Worm (Caenorhabditis elegans) whole organism, L1 larva: ENCODE results near the gene vha-7.
A peak's percentile ranks its signal among the peaks of the same experiment; 100 is the strongest.

Source experiments
- C16A3.4 ChIP-seq: fragments of 150-350 bp; optimal IDR thresholded peaks from 2 replicates; lab custom pipeline; 2014; ENCODE audit warnings: missing biosample characterization, missing genetic modification characterization
- F16B12.6 ChIP-seq: fragments of 150-350 bp; optimal IDR thresholded peaks from 2 replicates; lab custom pipeline; 2014; ENCODE audit warnings: missing biosample characterization, missing genetic modification characterization
- Y116A8C.19 ChIP-seq: sonication (generic microtip); optimal IDR thresholded peaks from 2 replicates; lab custom pipeline; 2016; ENCODE audit warnings: missing compliant biosample characterization, missing genetic modification characterization, borderline replicate concordance
- alr-1 ChIP-seq: fragments of 200-800 bp; sonication (Bioruptor generic); optimal IDR thresholded peaks from 2 replicates; lab custom pipeline; 2018; ENCODE audit warnings: borderline replicate concordance, mild to moderate bottlenecking, missing genetic modification characterization, missing compliant biosample characterization
- blmp-1 ChIP-seq: fragments of 150-350 bp; optimal IDR thresholded peaks from 2 replicates; lab custom pipeline; 2014; ENCODE audit warnings: missing biosample characterization, missing genetic modification characterization
- ceh-63 ChIP-seq: fragments of 200-800 bp; sonication (Bioruptor generic); optimal IDR thresholded peaks from 2 replicates; lab custom pipeline; 2018; ENCODE audit warnings: mild to moderate bottlenecking, missing genetic modification characterization, missing compliant biosample characterization
- ceh-88 ChIP-seq: fragments of 200-800 bp; sonication (Bioruptor generic); IDR thresholded peaks from 2 replicates; pipeline ENCODE4 v1.3.6; 2022; ENCODE audit warnings: missing genetic modification characterization, missing compliant biosample characterization
- ceh-90 ChIP-seq: sonication (generic microtip); optimal IDR thresholded peaks from 2 replicates; lab custom pipeline; 2016; ENCODE audit warnings: missing genetic modification characterization, missing compliant biosample characterization
- dpl-1 ChIP-seq, 3 experiments: fragments of 150-350 bp in 2 of 3; sonication (generic microtip) in 1 of 3; optimal IDR thresholded peaks; 2 replicates each; lab custom pipeline; 2014 to 2017; ENCODE audit warnings: missing biosample characterization in 3 of 3, missing genetic modification characterization in 3 of 3, missing genetic modification reagents in 3 of 3
- dsc-1 ChIP-seq: sonication (generic microtip); optimal IDR thresholded peaks from 2 replicates; lab custom pipeline; 2016; ENCODE audit warnings: mild to moderate bottlenecking, missing genetic modification characterization, missing compliant biosample characterization
- efl-1 ChIP-seq, 4 experiments: fragments of 150-350 bp; optimal IDR thresholded peaks in 3 of 4; peaks in 1 of 4; 1 replicate in 1 of 4; 2 replicates in 3 of 4; lab custom pipeline; 2014; ENCODE audit warnings: missing biosample characterization in 2 of 4, missing genetic modification characterization in 2 of 4, missing genetic modification reagents in 2 of 4
- egl-27 ChIP-seq, 2 experiments: fragments of 150-350 bp in 1 of 2; sonication (generic microtip); optimal IDR thresholded peaks; 3 replicates each; lab custom pipeline; 2017 to 2018; ENCODE audit warnings: missing biosample characterization in 2 of 2, missing genetic modification characterization in 2 of 2, missing genetic modification reagents in 2 of 2
- elt-2 ChIP-seq: sonication (generic microtip); optimal IDR thresholded peaks from 2 replicates; lab custom pipeline; 2016; ENCODE audit warnings: missing genetic modification characterization, mild to moderate bottlenecking, inconsistent platforms, missing compliant biosample characterization, missing genetic modification reagents
- elt-3 ChIP-seq, 6 experiments: fragments of 150-350 bp in 1 of 6; sonication (generic microtip); optimal IDR thresholded peaks; 2 replicates each; lab custom pipeline; 2017 to 2018; ENCODE audit warnings: missing biosample characterization in 6 of 6, missing genetic modification characterization in 6 of 6, inconsistent platforms in 1 of 6
- ets-5 ChIP-seq: fragments of 200-800 bp; sonication (Bioruptor generic); IDR thresholded peaks from 2 replicates; pipeline ENCODE4 v1.3.6; 2022; ENCODE audit warnings: missing genetic modification characterization, missing compliant biosample characterization
- fkh-10 ChIP-seq: sonication (generic microtip); optimal IDR thresholded peaks from 2 replicates; lab custom pipeline; 2017; ENCODE audit warnings: missing biosample characterization, missing genetic modification reagents, missing genetic modification characterization
- fkh-8 ChIP-seq: sonication (generic microtip); optimal IDR thresholded peaks from 2 replicates; lab custom pipeline; 2016; ENCODE audit warnings: mild to moderate bottlenecking, missing genetic modification characterization, missing compliant biosample characterization
- grh-1 ChIP-seq: fragments of 200-800 bp; sonication (Bioruptor generic); IDR thresholded peaks from 2 replicates; pipeline ENCODE4 v1.3.6; 2022; ENCODE audit warnings: missing genetic modification reagents, missing genetic modification characterization, missing compliant biosample characterization
- lin-14 ChIP-seq: fragments of 200-800 bp; sonication (Bioruptor generic); optimal IDR thresholded peaks from 2 replicates; lab custom pipeline; 2018; ENCODE audit warnings: mild to moderate bottlenecking, missing genetic modification characterization, moderate library complexity, missing compliant biosample characterization
- lin-15B ChIP-seq: fragments of 150-350 bp; sonication (generic microtip); optimal IDR thresholded peaks from 3 replicates; lab custom pipeline; 2014; ENCODE audit warnings: missing biosample characterization, missing genetic modification characterization
- lin-35 ChIP-seq, 2 experiments: fragments of 150-350 bp; optimal IDR thresholded peaks; 2 replicates each; lab custom pipeline; 2014; ENCODE audit warnings: missing biosample characterization in 2 of 2, missing genetic modification characterization in 2 of 2, missing genetic modification reagents in 2 of 2
- mef-2 ChIP-seq: fragments of 150-350 bp; optimal IDR thresholded peaks from 2 replicates; lab custom pipeline; 2014; ENCODE audit warnings: missing biosample characterization, missing genetic modification characterization
- nhr-20 ChIP-seq: sonication (generic microtip); optimal IDR thresholded peaks from 2 replicates; lab custom pipeline; 2016; ENCODE audit warnings: mild to moderate bottlenecking, missing genetic modification characterization, missing compliant biosample characterization
- nhr-47 ChIP-seq: sonication (generic microtip); optimal IDR thresholded peaks from 2 replicates; lab custom pipeline; 2016; ENCODE audit warnings: mild to moderate bottlenecking, missing genetic modification characterization, moderate library complexity, missing compliant biosample characterization
- nhr-71 ChIP-seq: sonication (generic microtip); optimal IDR thresholded peaks from 2 replicates; lab custom pipeline; 2016; ENCODE audit warnings: mild to moderate bottlenecking, missing genetic modification characterization, moderate library complexity, missing compliant biosample characterization
- nhr-76 ChIP-seq: sonication (generic microtip); optimal IDR thresholded peaks from 2 replicates; lab custom pipeline; 2017; ENCODE audit warnings: missing biosample characterization, missing genetic modification characterization
- nhr-77 ChIP-seq: fragments of 150-350 bp; optimal IDR thresholded peaks from 2 replicates; lab custom pipeline; 2014; ENCODE audit warnings: missing biosample characterization, missing genetic modification characterization
- nhr-84 ChIP-seq: sonication (generic microtip); optimal IDR thresholded peaks from 2 replicates; lab custom pipeline; 2017; ENCODE audit warnings: missing biosample characterization, missing genetic modification characterization
- nhr-85 ChIP-seq: sonication (generic microtip); peaks from one replicate; lab custom pipeline; 2016; ENCODE audit warnings: missing genetic modification characterization, inconsistent platforms, missing compliant biosample characterization
- nhr-90 ChIP-seq: sonication (generic microtip); optimal IDR thresholded peaks from 2 replicates; lab custom pipeline; 2016; ENCODE audit warnings: mild to moderate bottlenecking, missing genetic modification characterization, missing compliant biosample characterization; ENCODE audit not compliant: poor library complexity
- pax-3 ChIP-seq: fragments of 200-800 bp; sonication (Bioruptor generic); optimal IDR thresholded peaks from 2 replicates; lab custom pipeline; 2018; ENCODE audit warnings: mild to moderate bottlenecking, missing genetic modification characterization, moderate library complexity, missing compliant biosample characterization
- pqm-1 ChIP-seq: sonication (generic microtip); optimal IDR thresholded peaks from 3 replicates; lab custom pipeline; 2017; ENCODE audit warnings: missing biosample characterization, missing genetic modification characterization
- skn-1 ChIP-seq: fragments of 150-350 bp; optimal IDR thresholded peaks from 2 replicates; lab custom pipeline; 2014; ENCODE audit warnings: missing biosample characterization, missing genetic modification characterization
- snpc-4 ChIP-seq: fragments of 150-350 bp; optimal IDR thresholded peaks from 2 replicates; lab custom pipeline; 2014; ENCODE audit warnings: missing biosample characterization, missing genetic modification characterization
- snu-23 ChIP-seq: sonication (generic microtip); optimal IDR thresholded peaks from 2 replicates; lab custom pipeline; 2016; ENCODE audit warnings: missing genetic modification characterization, missing compliant biosample characterization
- swsn-7 ChIP-seq: sonication (generic microtip); optimal IDR thresholded peaks from 2 replicates; lab custom pipeline; 2016; ENCODE audit warnings: missing genetic modification characterization, missing compliant biosample characterization
- unc-30 ChIP-seq: sonication (generic microtip); optimal IDR thresholded peaks from 2 replicates; lab custom pipeline; 2017; ENCODE audit warnings: missing biosample characterization, missing genetic modification characterization
- unc-62 ChIP-seq: fragments of 150-350 bp; optimal IDR thresholded peaks from 2 replicates; lab custom pipeline; 2014; ENCODE audit warnings: missing biosample characterization, missing genetic modification reagents, missing genetic modification characterization
- unc-98 ChIP-seq: fragments of 200-800 bp; sonication (Bioruptor generic); IDR thresholded peaks from 2 replicates; pipeline ENCODE4 v1.3.6; 2022; ENCODE audit warnings: missing genetic modification characterization, missing compliant biosample characterization
- zag-1 ChIP-seq: fragments of 150-350 bp; optimal IDR thresholded peaks from 2 replicates; lab custom pipeline; 2014; ENCODE audit warnings: missing biosample characterization, missing genetic modification characterization
- zip-4 ChIP-seq: fragments of 200-800 bp; sonication (Bioruptor generic); optimal IDR thresholded peaks from 2 replicates; lab custom pipeline; 2018; ENCODE audit warnings: mild to moderate bottlenecking, missing genetic modification characterization, moderate library complexity, missing compliant biosample characterization
- ztf-11 ChIP-seq, 2 experiments: sonication (generic microtip); optimal IDR thresholded peaks; 2 replicates each; lab custom pipeline; 2016 to 2017; ENCODE audit warnings: missing genetic modification characterization in 2 of 2, missing biosample characterization in 1 of 2, missing compliant biosample characterization in 1 of 2

Gene vha-7

DNA sequence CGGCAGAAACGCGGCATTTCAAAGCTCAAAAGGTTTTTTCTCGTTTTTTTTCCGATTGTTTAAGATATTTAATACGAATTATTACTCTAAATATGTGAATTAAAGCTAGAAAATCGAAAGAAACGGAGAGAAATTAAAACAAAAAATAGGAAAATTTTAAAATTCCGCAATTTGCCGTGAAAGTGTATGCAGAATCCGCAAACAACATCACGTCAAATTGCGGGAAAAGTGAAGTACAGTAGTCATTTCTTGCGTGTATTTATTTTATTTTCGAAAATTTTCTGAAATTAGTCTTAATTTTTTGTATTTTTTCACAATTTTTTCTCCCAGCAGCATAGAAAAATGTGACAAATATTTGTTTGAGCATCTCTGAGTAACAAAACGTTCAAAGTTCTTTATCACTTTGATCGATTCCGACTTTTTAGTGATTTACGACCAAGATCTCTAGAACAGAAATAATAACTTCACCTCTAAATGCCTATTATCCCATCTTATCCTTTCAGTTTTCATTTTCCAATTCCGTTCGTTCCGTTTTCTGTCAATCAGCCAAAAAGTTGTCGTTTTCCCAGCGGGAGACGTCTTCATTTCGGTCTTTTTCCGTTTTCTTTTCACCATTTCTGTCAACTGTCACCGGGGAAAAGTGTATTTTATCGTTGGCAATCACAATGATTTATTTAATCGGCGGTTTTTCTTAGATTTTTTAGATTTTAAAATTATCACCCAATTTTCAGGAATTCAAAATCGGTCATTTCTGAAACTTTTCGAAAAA is 44.7 kb downstream of the vha-7 start:
- TF ChIP-seq ceh-88 (GFP tag; lab: Robert Waterston, UW) (no peak), nhr-85 (tag; lab: Kevin White, UChicago) (peak; percentile 57), mef-2 (no peak), unc-98 (GFP tag; lab: Robert Waterston, UW) (no peak), elt-3 (tag; optimal IDR thresholded peaks at IDR 0.05; lab: Kevin White, UChicago) (peak in 1 of 6 experiments; percentile 3), pax-3 (tag; lab: Kevin White, UChicago) (no peak), nhr-20 (tag; lab: Kevin White, UChicago) (no peak), blmp-1 (peak; percentile 91)

ce11 chrIV:12685827-12686226 is 45.6 kb downstream of the vha-7 start:
- TF ChIP-seq grh-1 (GFP tag; lab: Robert Waterston, UW) = no peak
- peak; percentile 4 for TF ChIP-seq dsc-1

ce11 chrIV:12688370-12688769 is 48.1 kb downstream of the vha-7 start, which contains the start of gene T23B5.3:
T23B5.3 (plus strand) TSS chrIV:12688670.
- no peak for TF ChIP-seq nhr-85 (tag; lab: Kevin White, UChicago)
- TF ChIP-seq nhr-71 = no peak
- TF ChIP-seq elt-2 (tag; lab: Kevin White, UChicago) = peak; percentile 18
- TF ChIP-seq unc-30 (tag; lab: Kevin White, UChicago) = no peak
- no peak for TF ChIP-seq fkh-10

ce11 chrIV:12689292-12689691 is 49.0 kb downstream of the vha-7 start:
- no peak for TF ChIP-seq pax-3 (tag; lab: Kevin White, UChicago)
- no peak for TF ChIP-seq nhr-71
- no peak for TF ChIP-seq nhr-85 (tag; lab: Kevin White, UChicago)
- no peak for TF ChIP-seq zag-1 (tag; lab: Kevin White, UChicago)
- TF ChIP-seq alr-1 (tag; lab: Kevin White, UChicago) = no peak
- no peak for TF ChIP-seq unc-98 (GFP tag; lab: Robert Waterston, UW)
- no peak for TF ChIP-seq nhr-77 (tag; lab: Kevin White, UChicago)
- TF ChIP-seq lin-15B (tag; lab: Kevin White, UChicago) = no peak
- no peak for TF ChIP-seq nhr-47 (tag; lab: Kevin White, UChicago)
- TF ChIP-seq unc-62 = no peak
- no peak for TF ChIP-seq elt-2 (tag; lab: Kevin White, UChicago)
- TF ChIP-seq snpc-4 (tag; lab: Kevin White, UChicago) = no peak
- no peak for TF ChIP-seq ztf-11 (tag; optimal IDR thresholded peaks at IDR 0.05; lab: Kevin White, UChicago)
- TF ChIP-seq ets-5 = no peak
- no peak for TF ChIP-seq egl-27 (tag; optimal IDR thresholded peaks at IDR 0.05; lab: Kevin White, UChicago)
- no peak for TF ChIP-seq mef-2

DNA sequence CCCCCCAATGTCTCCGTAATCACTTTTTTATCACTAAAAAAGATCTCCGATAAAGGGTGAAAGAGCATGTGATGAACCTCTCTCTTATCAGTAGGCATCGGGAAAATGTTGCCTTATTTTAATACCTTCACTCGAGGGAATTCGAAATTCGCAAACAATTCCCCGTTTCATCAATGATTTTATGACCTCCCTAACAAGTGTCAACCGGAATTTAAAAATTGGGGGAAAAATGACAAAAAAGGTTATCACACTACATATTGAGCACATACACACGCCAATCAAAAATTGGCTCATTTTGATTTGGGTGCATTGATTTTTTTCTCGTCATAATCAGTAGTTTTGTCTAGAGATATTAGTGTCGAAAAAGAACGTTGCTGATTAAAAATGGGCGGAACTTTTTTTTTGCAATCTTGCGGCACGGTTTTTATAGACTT is 49.5 kb downstream of the vha-7 start:
- TF ChIP-seq nhr-85 (tag; lab: Kevin White, UChicago) (no peak), swsn-7 (tag; lab: Kevin White, UChicago) (no peak), skn-1 (tag; lab: Kevin White, UChicago) (no peak), zag-1 (tag; lab: Kevin White, UChicago) (no peak), F16B12.6 (tag; lab: Kevin White, UChicago) (no peak), C16A3.4 (tag; lab: Kevin White, UChicago) (no peak), ceh-63 (GFP tag; lab: Kevin White, UChicago) (no peak), Y116A8C.19 (tag; lab: Kevin White, UChicago) (no peak), nhr-90 (tag; lab: Kevin White, UChicago) (peak; percentile 33), zip-4 (GFP tag; lab: Kevin White, UChicago) (no peak), nhr-76 (no peak), alr-1 (tag; lab: Kevin White, UChicago) (no peak), efl-1 (optimal IDR thresholded peaks at IDR 0.05; lab: Kevin White, UChicago) (no peak), efl-1 (GFP tag; optimal IDR thresholded peaks at IDR 0.05 in 1 of 2; lab: Kevin White, UChicago) (peak in 1 of 2 experiments; percentile 83), fkh-8 (no peak), snu-23 (GFP tag; lab: Kevin White, UChicago) (no peak), dpl-1 (GFP tag; optimal IDR thresholded peaks at IDR 0.05; lab: Kevin White, UChicago) (peak in 1 of 3 experiments; percentile 21), lin-14 (GFP tag; lab: Kevin White, UChicago) (peak; percentile 2), pqm-1 (tag; lab: Kevin White, UChicago) (peak; percentile 75), nhr-84 (tag; lab: Kevin White, UChicago) (no peak), ceh-90 (no peak), unc-30 (tag; lab: Kevin White, UChicago) (no peak), dsc-1 (no peak), lin-35 (GFP tag; optimal IDR thresholded peaks at IDR 0.05; lab: Kevin White, UChicago) (peak in 1 of 2 experiments; percentile 60)
